Worm (Caenorhabditis elegans) whole organism, midembryonic: ENCODE results near the gene C45H4.14.
A peak's percentile ranks its signal among the peaks of the same experiment; 100 is the strongest.

Source experiments
- T22C8.4 ChIP-seq: fragments of 200-800 bp; sonication (Bioruptor generic); IDR thresholded peaks from 2 replicates; pipeline ENCODE4 v1.3.6; 2022; ENCODE audit warnings: missing genetic modification characterization, missing compliant biosample characterization
- flt-1 ChIP-seq: fragments of 200-800 bp; sonication (Bioruptor generic); IDR thresholded peaks from 2 replicates; pipeline ENCODE4 v1.3.6; 2022; ENCODE audit warnings: missing genetic modification characterization, missing compliant biosample characterization
- med-1 ChIP-seq: sonication (generic microtip); optimal IDR thresholded peaks from 2 replicates; lab custom pipeline; 2017; ENCODE audit warnings: missing genetic modification characterization, mild to moderate bottlenecking, missing compliant biosample characterization, antibody characterized with exemption, missing genetic modification reagents; ENCODE audit not compliant: insufficient read depth
- ztf-23 ChIP-seq: fragments of 200-800 bp; sonication (Bioruptor generic); IDR thresholded peaks from 2 replicates; pipeline ENCODE4 v1.3.6; 2022; ENCODE audit warnings: missing genetic modification reagents, missing genetic modification characterization, missing compliant biosample characterization
- ztf-29 ChIP-seq: fragments of 200-800 bp; sonication (Bioruptor generic); IDR thresholded peaks from 2 replicates; pipeline ENCODE4 v1.3.6; 2022; ENCODE audit warnings: missing genetic modification reagents, missing genetic modification characterization, missing compliant biosample characterization

ce11 chrV:2126996-2127585 is 32.1 kb downstream of the C45H4.14 start, which contains the start of gene ldp-1:
- TF ChIP-seq flt-1 (peak; percentile 22; the same call in 1 of the 2 replicates), med-1 (GFP tag; lab: Kevin White, UChicago) (no peak), ztf-23 (GFP tag; lab: Robert Waterston, UW) (no peak), T22C8.4 (0 out of 2 replicates have a peak, but pooled peaks have one; percentile 3), ztf-29 (GFP tag; lab: Robert Waterston, UW) (no peak)
